Fruit fly (Drosophila melanogaster) whole organism, embryonic: Measurements from ENCODE around the gene CG16790.

Experiments used
- Aef1 ChIP-seq: fragments of 200-800 bp; sonication (Bioruptor generic); IDR thresholded peaks from 3 replicates; pipeline ENCODE4 v1.3.6; 2022; ENCODE audit warnings: missing biosample characterization, missing genetic modification characterization
- Asciz ChIP-seq: fragments of 200-800 bp; sonication (Bioruptor generic); optimal IDR thresholded peaks from 2 replicates; lab custom pipeline; 2017; ENCODE audit warnings: missing biosample characterization, mild to moderate bottlenecking, missing genetic modification characterization, missing genetic modification reagents
- CG10147 ChIP-seq: fragments of 200-800 bp; sonication (Bioruptor generic); optimal IDR thresholded peaks from 2 replicates; lab custom pipeline; 2019; ENCODE audit warnings: missing biosample characterization, mild to moderate bottlenecking, missing genetic modification characterization, moderate library complexity
- CG10431 ChIP-seq: fragments of 200-800 bp; sonication (Bioruptor generic); optimal IDR thresholded peaks from 3 replicates; lab custom pipeline; 2018; ENCODE audit warnings: missing biosample characterization, mild to moderate bottlenecking, missing genetic modification characterization
- CG12071 ChIP-seq: fragments of 200-800 bp; sonication (Bioruptor generic); optimal IDR thresholded peaks from 3 replicates; lab custom pipeline; 2018; ENCODE audit warnings: missing biosample characterization, mild to moderate bottlenecking, missing genetic modification characterization
- CG12104 ChIP-seq: fragments of 200-800 bp; sonication (Bioruptor generic); optimal IDR thresholded peaks from 3 replicates; lab custom pipeline; 2016; ENCODE audit warnings: missing biosample characterization, missing genetic modification characterization
- CG12299 ChIP-seq: fragments of 200-800 bp; sonication (Bioruptor generic); optimal IDR thresholded peaks from 2 replicates; lab custom pipeline; 2018; ENCODE audit warnings: missing biosample characterization, mild to moderate bottlenecking, missing genetic modification characterization
- CG13287 ChIP-seq: fragments of 200-800 bp; sonication (Bioruptor generic); IDR thresholded peaks from 2 replicates; pipeline ENCODE4 v1.3.6; 2022; ENCODE audit warnings: missing biosample characterization, missing genetic modification characterization; ENCODE audit not compliant: partially characterized antibody
- CG14667 ChIP-seq: fragments of 200-800 bp; sonication (Bioruptor generic); IDR thresholded peaks from 2 replicates; pipeline ENCODE4 v1.3.6; 2022; ENCODE audit warnings: missing biosample characterization, missing genetic modification characterization
- CG14710 ChIP-seq: fragments of 200-800 bp; sonication (Bioruptor generic); optimal IDR thresholded peaks from 3 replicates; lab custom pipeline; 2019; ENCODE audit warnings: missing biosample characterization, mild to moderate bottlenecking, missing genetic modification characterization, moderate library complexity
- CG14860 ChIP-seq: fragments of 200-800 bp; sonication (Bioruptor generic); IDR thresholded peaks from 3 replicates; pipeline ENCODE4 v1.3.6; 2022; ENCODE audit warnings: missing biosample characterization, missing genetic modification characterization; ENCODE audit not compliant: partially characterized antibody
- CG16779 ChIP-seq: fragments of 200-800 bp; sonication (Bioruptor generic); IDR thresholded peaks from 2 replicates; pipeline ENCODE4 v1.3.6; 2022; ENCODE audit warnings: missing biosample characterization, missing genetic modification characterization
- CG17385 ChIP-seq: fragments of 200-800 bp; sonication (Bioruptor generic); optimal IDR thresholded peaks from 3 replicates; lab custom pipeline; 2018; ENCODE audit warnings: missing biosample characterization, mild to moderate bottlenecking, missing genetic modification characterization
- CG17829 ChIP-seq: fragments of 200-800 bp; optimal IDR thresholded peaks from 2 replicates; lab custom pipeline; 2019; ENCODE audit warnings: missing biosample characterization, mild to moderate bottlenecking, missing genetic modification characterization, moderate library complexity
- CG18599 ChIP-seq: fragments of 200-800 bp; sonication (Bioruptor generic); optimal IDR thresholded peaks from 3 replicates; lab custom pipeline; 2017; ENCODE audit warnings: missing biosample characterization, missing genetic modification characterization, mild to moderate bottlenecking, moderate library complexity, missing genetic modification reagents
- CG2129 ChIP-seq: fragments of 200-800 bp; sonication (Bioruptor generic); IDR thresholded peaks from 2 replicates; pipeline ENCODE4 v1.3.6; 2022; ENCODE audit warnings: missing biosample characterization, missing genetic modification characterization; ENCODE audit not compliant: partially characterized antibody
- CG31388 ChIP-seq: fragments of 200-800 bp; sonication (Bioruptor generic); optimal IDR thresholded peaks from 2 replicates; lab custom pipeline; 2016; ENCODE audit warnings: missing biosample characterization, missing genetic modification characterization
- CG34376 ChIP-seq: fragments of 200-800 bp; sonication (Bioruptor generic); optimal IDR thresholded peaks from 2 replicates; lab custom pipeline; 2018; ENCODE audit warnings: missing biosample characterization, mild to moderate bottlenecking, missing genetic modification characterization
- CG4404 ChIP-seq: fragments of 200-800 bp; sonication (Bioruptor generic); IDR thresholded peaks from 2 replicates; pipeline ENCODE4 v1.3.6; 2022; ENCODE audit warnings: missing biosample characterization, missing genetic modification characterization
- CG4730 ChIP-seq: fragments of 200-800 bp; sonication (Bioruptor generic); IDR thresholded peaks from 2 replicates; pipeline ENCODE4 v1.3.6; 2022; ENCODE audit warnings: missing biosample characterization, missing genetic modification characterization
- CG7987 ChIP-seq: fragments of 200-800 bp; sonication (Bioruptor generic); optimal IDR thresholded peaks from 2 replicates; lab custom pipeline; 2018; ENCODE audit warnings: missing biosample characterization, mild to moderate bottlenecking, missing genetic modification characterization, moderate library complexity
- CG9797 ChIP-seq: fragments of 200-800 bp; sonication (Bioruptor generic); optimal IDR thresholded peaks from 3 replicates; lab custom pipeline; 2018; ENCODE audit warnings: missing biosample characterization, mild to moderate bottlenecking, missing genetic modification characterization
- CG9876 ChIP-seq: fragments of 200-800 bp; sonication (Bioruptor generic); optimal IDR thresholded peaks from 2 replicates; lab custom pipeline; 2016; ENCODE audit warnings: missing biosample characterization, missing genetic modification characterization
- CkIIα-i1 ChIP-seq: fragments of 200-800 bp; sonication (Bioruptor generic); IDR thresholded peaks from 2 replicates; pipeline ENCODE4 v1.3.6; 2022; ENCODE audit warnings: missing biosample characterization, missing genetic modification characterization
- Fer3 ChIP-seq: fragments of 200-800 bp; sonication (Bioruptor generic); optimal IDR thresholded peaks from 2 replicates; lab custom pipeline; 2018; ENCODE audit warnings: missing biosample characterization, mild to moderate bottlenecking, missing genetic modification characterization, moderate library complexity
- Hand ChIP-seq: fragments of 200-800 bp; sonication (Bioruptor generic); optimal IDR thresholded peaks from 2 replicates; lab custom pipeline; 2017; ENCODE audit warnings: mild to moderate bottlenecking, missing biosample characterization, missing genetic modification reagents, missing genetic modification characterization
- HmgD ChIP-seq: fragments of 200-800 bp; sonication (Bioruptor generic); optimal IDR thresholded peaks from 3 replicates; lab custom pipeline; 2016; ENCODE audit warnings: missing biosample characterization, missing genetic modification characterization
- Hr39 ChIP-seq: fragments of >200 bp; optimal IDR thresholded peaks from 2 replicates; lab custom pipeline; 2017
- NK7.1 ChIP-seq: fragments of 200-800 bp; sonication (Bioruptor generic); optimal IDR thresholded peaks from 3 replicates; lab custom pipeline; 2016; ENCODE audit warnings: missing biosample characterization, missing genetic modification characterization
- aop ChIP-seq: fragments of 200-800 bp; sonication (Bioruptor generic); IDR thresholded peaks from 2 replicates; pipeline ENCODE4 v1.3.6; 2022; ENCODE audit warnings: missing biosample characterization, missing genetic modification characterization
- ase ChIP-seq: fragments of 200-800 bp; sonication (Bioruptor generic); IDR thresholded peaks from 3 replicates; pipeline ENCODE4 v1.3.6; 2022; ENCODE audit warnings: missing biosample characterization, missing genetic modification characterization
- chm ChIP-seq: fragments of 200-800 bp; sonication (Bioruptor generic); IDR thresholded peaks from 2 replicates; pipeline ENCODE4 v1.3.6; 2022; ENCODE audit warnings: missing biosample characterization, missing genetic modification characterization
- crc ChIP-seq: fragments of 200-800 bp; sonication (Bioruptor generic); optimal IDR thresholded peaks from 2 replicates; lab custom pipeline; 2016; ENCODE audit warnings: missing biosample characterization, missing genetic modification characterization
- da ChIP-seq: fragments of 200-800 bp; sonication (Bioruptor generic); optimal IDR thresholded peaks from 2 replicates; lab custom pipeline; 2016; ENCODE audit warnings: missing biosample characterization, missing genetic modification characterization
- dmrt99B ChIP-seq: fragments of 200-800 bp; sonication (Bioruptor generic); optimal IDR thresholded peaks from 2 replicates; lab custom pipeline; 2018; ENCODE audit warnings: missing biosample characterization, mild to moderate bottlenecking, missing genetic modification characterization, moderate library complexity
- dpn ChIP-seq, 2 experiments: fragments of 200-800 bp; sonication (Bioruptor generic); optimal IDR thresholded peaks; 3 replicates each; lab custom pipeline; 2016; ENCODE audit warnings: missing biosample characterization in 2 of 2, missing genetic modification characterization in 2 of 2
- ewg ChIP-seq: fragments of 200-800 bp; sonication (Bioruptor generic); optimal IDR thresholded peaks from 3 replicates; lab custom pipeline; 2017; ENCODE audit warnings: mild to moderate bottlenecking, missing biosample characterization, missing genetic modification reagents, missing genetic modification characterization
- grn ChIP-seq: fragments of 200-800 bp; sonication (Bioruptor generic); optimal IDR thresholded peaks from 3 replicates; lab custom pipeline; 2017; ENCODE audit warnings: missing biosample characterization, missing genetic modification characterization
- ham ChIP-seq: fragments of 200-800 bp; sonication (Bioruptor generic); IDR thresholded peaks from 2 replicates; pipeline ENCODE4 v1.3.6; 2022; ENCODE audit warnings: missing biosample characterization, missing genetic modification characterization
- hb ChIP-seq: fragments of 200-800 bp; sonication (Bioruptor generic); IDR thresholded peaks from 3 replicates; pipeline ENCODE4 v1.3.6; 2022; ENCODE audit warnings: missing biosample characterization, missing genetic modification characterization; ENCODE audit not compliant: partially characterized antibody
- knrl ChIP-seq: fragments of 200-800 bp; sonication (Bioruptor generic); IDR thresholded peaks from 3 replicates; pipeline ENCODE4 v1.3.6; 2022; ENCODE audit warnings: missing biosample characterization, missing genetic modification characterization; ENCODE audit not compliant: partially characterized antibody
- luna ChIP-seq: fragments of 200-800 bp; sonication (Bioruptor generic); optimal IDR thresholded peaks from 2 replicates; lab custom pipeline; 2016; ENCODE audit warnings: missing biosample characterization, missing genetic modification characterization
- pita ChIP-seq: fragments of 200-800 bp; sonication (Bioruptor generic); optimal IDR thresholded peaks from 2 replicates; lab custom pipeline; 2017; ENCODE audit warnings: missing biosample characterization, mild to moderate bottlenecking, missing genetic modification characterization
- sens-2 ChIP-seq: fragments of 200-800 bp; sonication (Bioruptor generic); IDR thresholded peaks from 2 replicates; pipeline ENCODE4 v1.3.6; 2022; ENCODE audit warnings: missing biosample characterization, missing genetic modification characterization
- tll ChIP-seq, 2 experiments: fragments of 200-800 bp in 1 of 2; fragments of >200 bp in 1 of 2; sonication (Bioruptor generic) in 1 of 2; optimal IDR thresholded peaks; 2 replicates each; lab custom pipeline; 2017 to 2019; ENCODE audit warnings: missing biosample characterization in 2 of 2, missing genetic modification characterization in 2 of 2, mild to moderate bottlenecking in 1 of 2, moderate library complexity in 1 of 2
- tup ChIP-seq: fragments of 200-800 bp; sonication (Bioruptor generic); optimal IDR thresholded peaks from 2 replicates; lab custom pipeline; 2016; ENCODE audit warnings: missing biosample characterization, mild to moderate bottlenecking, missing genetic modification characterization, moderate library complexity
- yki ChIP-seq: fragments of >200 bp; optimal IDR thresholded peaks from 3 replicates; lab custom pipeline; 2018
- z ChIP-seq: fragments of 200-800 bp; sonication (Bioruptor generic); IDR thresholded peaks from 3 replicates; pipeline ENCODE4 v1.3.6; 2022; ENCODE audit warnings: missing biosample characterization, missing genetic modification characterization
- zen2 ChIP-seq: fragments of 200-800 bp; sonication (Bioruptor generic); IDR thresholded peaks from 3 replicates; pipeline ENCODE4 v1.3.6; 2022; ENCODE audit warnings: missing biosample characterization, missing genetic modification characterization; ENCODE audit not compliant: partially characterized antibody
- zf30C ChIP-seq: fragments of 200-800 bp; sonication (Bioruptor generic); optimal IDR thresholded peaks from 3 replicates; lab custom pipeline; 2018; ENCODE audit warnings: missing biosample characterization, mild to moderate bottlenecking, missing genetic modification characterization

The CG16790 gene

DNA sequence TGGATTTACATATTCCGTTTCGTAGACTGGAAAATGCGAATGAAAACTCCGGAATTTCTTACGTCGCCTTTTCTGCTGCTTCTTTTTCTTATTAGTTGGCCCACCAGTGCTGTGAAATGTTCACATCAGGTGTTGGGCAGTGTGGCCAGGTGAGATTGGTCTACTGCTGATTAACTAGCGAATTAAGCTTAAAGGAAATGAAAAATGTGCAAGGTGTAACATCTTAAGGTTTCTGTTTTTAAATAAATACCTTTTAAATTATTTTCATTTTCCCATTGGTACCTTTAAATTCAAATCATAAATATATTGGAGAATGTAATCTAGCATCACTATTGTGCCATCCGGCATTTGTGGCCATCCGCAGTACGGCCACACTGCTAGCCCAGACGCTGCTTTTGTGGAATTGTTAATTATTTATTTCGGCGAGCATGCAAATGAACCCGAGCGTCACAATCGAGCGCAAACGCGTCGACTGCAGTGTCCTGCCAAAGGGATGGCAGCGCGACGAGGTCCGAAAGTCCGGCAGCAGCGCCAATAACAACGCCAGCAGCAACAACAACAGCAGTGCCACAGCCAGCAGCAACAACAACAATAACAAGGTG is 10.5 kb downstream of the CG16790 start, which contains the start of the genes AP-1mu and MBD-like (continued):
- TF ChIP-seq Fer3 (tag; lab: Kevin White, UChicago) = peak; percentile 53
- no peak for TF ChIP-seq NK7.1 (GFP tag; lab: Kevin White, UChicago)
- TF ChIP-seq pita (GFP tag; lab: Kevin White, UChicago) = no peak
- no peak for TF ChIP-seq HmgD (GFP tag; lab: Kevin White, UChicago)
- TF ChIP-seq CG12104 (GFP tag; lab: Kevin White, UChicago) = peak; percentile 71
- TF ChIP-seq CG17829 (tag; lab: Kevin White, UChicago) = peak; percentile 57
- peak; percentile 29 for TF ChIP-seq CG12299 (tag; lab: Kevin White, UChicago)
- TF ChIP-seq ham (GFP tag; lab: Robert Waterston, UW) = no peak
- no peak for TF ChIP-seq CG18599 (GFP tag; lab: Kevin White, UChicago)
- no peak for TF ChIP-seq CG14860
- TF ChIP-seq ase (GFP tag; lab: Robert Waterston, UW) = 0 out of 3 replicates have a peak, but pooled peaks have one; percentile 7
- TF ChIP-seq ewg = peak; percentile 58
- no peak for TF ChIP-seq Hand (GFP tag; lab: Kevin White, UChicago)
- no peak for TF ChIP-seq z (GFP tag; lab: Robert Waterston, UW)
- no peak for TF ChIP-seq CG16779 (GFP tag; lab: Robert Waterston, UW)
- peak; percentile 94 for TF ChIP-seq CG9797 (GFP tag; lab: Kevin White, UChicago)
- no peak for TF ChIP-seq dmrt99B
- no peak for TF ChIP-seq CkIIα-i1 (GFP tag; lab: Robert Waterston, UW)
- peak; percentile 81 for TF ChIP-seq CG14710 (tag; lab: Kevin White, UChicago)
- TF ChIP-seq CG12071 (GFP tag; lab: Kevin White, UChicago) = no peak
- TF ChIP-seq CG10431 (GFP tag; lab: Kevin White, UChicago) = peak; percentile 3
- peak; percentile 24 for TF ChIP-seq grn (GFP tag; lab: Kevin White, UChicago)
- TF ChIP-seq chm (GFP tag; lab: Robert Waterston, UW) = 0 out of 2 replicates have a peak, but pooled peaks have one; percentile 34
- no peak for TF ChIP-seq sens-2 (GFP tag; lab: Robert Waterston, UW)
- TF ChIP-seq hb (GFP tag; lab: Robert Waterston, UW) = no peak
- no peak for TF ChIP-seq Asciz (GFP tag; lab: Kevin White, UChicago)
- TF ChIP-seq CG4730 = peak; percentile 56
- TF ChIP-seq CG2129 = no peak
- TF ChIP-seq CG4404 (GFP tag; lab: Robert Waterston, UW) = peak; percentile 73
- TF ChIP-seq Hr39 (lab: Kevin White, UChicago) = no peak
- peak; percentile 46 for TF ChIP-seq CG10147 (GFP tag; lab: Kevin White, UChicago)
- no peak for TF ChIP-seq zen2
- no peak for TF ChIP-seq tll (GFP tag; optimal IDR thresholded peaks at IDR 0.05; lab: Kevin White, UChicago)
- TF ChIP-seq CG17385 (GFP tag; lab: Kevin White, UChicago) = peak; percentile 81
- TF ChIP-seq da (GFP tag; lab: Kevin White, UChicago) = peak; percentile 16
- TF ChIP-seq CG31388 (GFP tag; lab: Kevin White, UChicago) = peak; percentile 2
- TF ChIP-seq CG34376 (GFP tag; lab: Kevin White, UChicago) = peak; percentile 68
- peak; percentile 30 for TF ChIP-seq crc (GFP tag; lab: Kevin White, UChicago)
- no peak for TF ChIP-seq aop (GFP tag; lab: Robert Waterston, UW)
- peak; percentile 55; the same call in 1 of the 2 replicates for TF ChIP-seq CG13287
- peak; percentile 62 to 75 for TF ChIP-seq dpn (GFP tag; optimal IDR thresholded peaks at IDR 0.05; lab: Kevin White, UChicago)
- peak; percentile 42; the same call in 1 of the 3 replicates for TF ChIP-seq knrl (GFP tag; lab: Robert Waterston, UW)
- no peak for TF ChIP-seq zf30C
- peak; percentile 4 for TF ChIP-seq CG7987 (GFP tag; lab: Kevin White, UChicago)
- peak; percentile 52 for TF ChIP-seq Aef1 (GFP tag; lab: Robert Waterston, UW)
- peak; percentile 43 for TF ChIP-seq CG14667 (GFP tag; lab: Robert Waterston, UW)
- peak; percentile 57 for TF ChIP-seq luna
- no peak for TF ChIP-seq yki
- TF ChIP-seq CG9876 (GFP tag; lab: Kevin White, UChicago) = no peak
- TF ChIP-seq tup (GFP tag; lab: Kevin White, UChicago) = peak; percentile 58
